Worm (Caenorhabditis elegans) whole organism, late embryonic: Measurements from ENCODE around the gene Y51A2D.1.

Source experiments
- ceh-30 ChIP-seq: fragments of 150-350 bp; optimal IDR thresholded peaks from 2 replicates; lab custom pipeline; 2014; ENCODE audit warnings: missing biosample characterization, missing genetic modification characterization
- fkh-6 ChIP-seq: sonication (generic microtip); optimal IDR thresholded peaks from 2 replicates; lab custom pipeline; 2016; ENCODE audit warnings: missing genetic modification characterization, missing compliant biosample characterization
- sox-2 ChIP-seq: fragments of 200-800 bp; sonication (Bioruptor generic); IDR thresholded peaks from 2 replicates; pipeline ENCODE4 v1.3.6; 2022; ENCODE audit warnings: missing genetic modification reagents, missing genetic modification characterization, missing compliant biosample characterization

DNA sequence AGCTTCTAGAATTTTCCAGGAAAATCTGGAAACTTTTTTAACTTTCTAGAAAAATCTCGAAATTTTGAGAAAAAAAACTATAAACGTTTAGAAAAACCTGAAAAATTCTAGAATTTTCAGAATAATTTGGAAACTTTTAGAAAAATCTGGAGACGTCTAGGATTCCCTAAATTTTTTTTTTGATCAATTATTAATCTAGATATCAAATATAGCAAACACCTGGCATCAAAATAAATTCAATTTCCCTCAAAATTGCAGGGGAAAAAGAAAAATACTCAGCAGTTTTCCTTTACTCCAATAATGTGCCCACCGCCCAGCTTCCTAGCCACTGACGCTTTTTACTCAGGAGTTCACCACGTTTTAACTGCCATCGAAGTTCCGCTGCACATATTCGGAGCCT is 34.4 kb upstream of the Y51A2D.1 start, which contains the start of gene srh-181:
- TF ChIP-seq sox-2 (GFP tag; lab: Robert Waterston, UW) (no peak), ceh-30 (tag; lab: Kevin White, UChicago) (no peak), fkh-6 (no peak)
